Fruit fly (Drosophila melanogaster): ENCODE results near the gene Socs16D.

The Socs16D gene

DNA sequence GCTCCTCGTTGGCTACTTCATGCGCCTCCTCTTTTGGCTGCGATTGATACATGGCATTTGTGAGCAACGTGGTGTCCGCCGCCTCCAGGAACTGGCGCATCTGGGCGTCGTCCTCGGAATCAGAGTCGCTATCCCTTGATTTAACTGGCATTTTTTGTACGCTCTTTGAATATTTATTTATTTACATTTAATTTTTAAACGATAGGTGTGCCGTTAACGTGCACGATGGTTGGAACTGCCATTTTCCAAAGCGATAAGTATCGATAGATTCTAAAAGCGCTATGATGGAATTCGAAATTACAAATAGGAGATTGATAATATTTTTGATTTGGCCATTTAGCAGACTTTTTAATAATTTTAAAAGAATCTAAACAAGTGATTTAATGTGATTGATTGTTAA is 25.1 kb upstream of the Socs16D start, which contains the start of gene CG32554 (continued):
- TF ChIP-seq Aef1 (GFP tag; IDR thresholded peaks at IDR 0.05) (no peak), fd3F (GFP tag; optimal IDR thresholded peaks at IDR 0.05) (no peak), az2 (GFP tag; optimal IDR thresholded peaks at IDR 0.05) (no peak), br (optimal IDR thresholded peaks at IDR 0.05) (no peak), Spps (tag; optimal IDR thresholded peaks at IDR 0.05) (no peak), CG32772 (GFP tag; IDR thresholded peaks at IDR 0.05) (no peak), CG4854 (GFP tag; optimal IDR thresholded peaks at IDR 0.05) (no peak), CG8924 (tag; optimal IDR thresholded peaks at IDR 0.05) (no peak), Hr51 (GFP tag; optimal IDR thresholded peaks at IDR 0.05) (no peak), B-H1 (GFP tag; IDR thresholded peaks at IDR 0.05) (no peak), CG13775 (GFP tag; optimal IDR thresholded peaks at IDR 0.05) (no peak), bowl (GFP tag; IDR thresholded peaks at IDR 0.05) (no peak), H2.0 (GFP tag; IDR thresholded peaks at IDR 0.05) (no peak), Ets65A (GFP tag) (no peak), CG7987 (GFP tag; optimal IDR thresholded peaks at IDR 0.05) (no peak), trh (GFP tag; optimal IDR thresholded peaks at IDR 0.05) (no peak), CG8290 (GFP tag; optimal IDR thresholded peaks at IDR 0.05) (no peak), CG8290 (tag; optimal IDR thresholded peaks at IDR 0.05) (no peak), psq (GFP tag; optimal IDR thresholded peaks at IDR 0.05) (no peak), E2f2 (GFP tag; IDR thresholded peaks at IDR 0.05) (peak; percentile 85), tup (GFP tag; optimal IDR thresholded peaks at IDR 0.05) (no peak), CG1233 (GFP tag; optimal IDR thresholded peaks at IDR 0.05) (no peak), lmd (GFP tag; IDR thresholded peaks at IDR 0.05) (no peak), HLH54F (GFP tag; optimal IDR thresholded peaks at IDR 0.05) (no peak), CG16779 (GFP tag; IDR thresholded peaks at IDR 0.05) (no peak), CG7963 (GFP tag; IDR thresholded peaks at IDR 0.05; ENCODE audit: partially characterized antibody) (peak; percentile 84), Jarid2 (GFP tag; optimal IDR thresholded peaks at IDR 0.05) (no peak), CG11723 (GFP tag; optimal IDR thresholded peaks at IDR 0.05) (no peak), chn (GFP tag; optimal IDR thresholded peaks at IDR 0.05) (no peak), CG18764 (GFP tag; optimal IDR thresholded peaks at IDR 0.05) (no peak), Oli (tag; optimal IDR thresholded peaks at IDR 0.05) (no peak), CG33557 (GFP tag; optimal IDR thresholded peaks at IDR 0.05) (no peak), peb (GFP tag; IDR thresholded peaks at IDR 0.05) (no peak), Sox100B (GFP tag; optimal IDR thresholded peaks at IDR 0.05) (no peak), row (GFP tag; IDR thresholded peaks at IDR 0.05) (peak; percentile 21; the same call in 1 of the 3 replicates), Drgx (GFP tag; IDR thresholded peaks at IDR 0.05) (no peak), sqz (GFP tag; optimal IDR thresholded peaks at IDR 0.05) (no peak), cwo (GFP tag; optimal IDR thresholded peaks at IDR 0.05) (no peak), Side (GFP tag; optimal IDR thresholded peaks at IDR 0.05) (no peak), tap (tag; optimal IDR thresholded peaks at IDR 0.05) (no peak), CG7556 (GFP tag; optimal IDR thresholded peaks at IDR 0.05) (no peak), dati (GFP tag; IDR thresholded peaks at IDR 0.05) (no peak), CG11696 (GFP tag; IDR thresholded peaks at IDR 0.05) (no peak), ems (GFP tag; optimal IDR thresholded peaks at IDR 0.05) (no peak), gro (GFP tag; optimal IDR thresholded peaks at IDR 0.05) (no peak), Usf (GFP tag; optimal IDR thresholded peaks at IDR 0.05) (no peak), zen (tag; optimal IDR thresholded peaks at IDR 0.05) (no peak), CG10267 (tag; optimal IDR thresholded peaks at IDR 0.05) (peak; percentile 18), unpg (GFP tag; optimal IDR thresholded peaks at IDR 0.05) (no peak), eyg (GFP tag; optimal IDR thresholded peaks at IDR 0.05) (no peak), CG10209 (GFP tag; optimal IDR thresholded peaks at IDR 0.05) (no peak), da (GFP tag; optimal IDR thresholded peaks at IDR 0.05) (no peak), Dref (GFP tag; IDR thresholded peaks at IDR 0.05) (peak; percentile 73), Mad (GFP tag; optimal IDR thresholded peaks at IDR 0.05) (no peak)
